Worm (Caenorhabditis elegans): ENCODE data around the gene ZK688.5.

Gene ZK688.5

DNA sequence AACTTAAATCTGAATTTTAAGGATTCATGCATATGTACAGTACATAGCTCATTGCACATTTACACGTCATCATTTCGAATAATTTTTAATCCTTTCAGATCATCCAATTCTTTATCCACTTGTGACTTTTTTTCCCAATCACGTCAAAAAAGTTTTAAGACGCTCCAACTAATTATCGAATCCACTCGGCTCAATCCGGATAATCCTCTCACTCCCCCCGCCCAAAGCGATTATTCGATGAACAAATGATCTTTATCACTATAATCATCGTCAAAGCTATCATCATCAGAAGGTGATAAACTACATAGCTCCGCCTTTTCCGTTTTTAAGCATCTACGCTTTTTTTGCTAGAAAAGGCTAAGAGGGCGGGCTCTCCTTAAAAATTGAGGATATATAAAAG is 53.9 kb downstream of the ZK688.5 start:
- TF ChIP-seq him-1 (tag; optimal IDR thresholded peaks at IDR 0.05) (no peak), W03F9.2 (tag; optimal IDR thresholded peaks at IDR 0.05) (no peak), dao-5 (tag; optimal IDR thresholded peaks at IDR 0.05) (no peak)

DNA sequence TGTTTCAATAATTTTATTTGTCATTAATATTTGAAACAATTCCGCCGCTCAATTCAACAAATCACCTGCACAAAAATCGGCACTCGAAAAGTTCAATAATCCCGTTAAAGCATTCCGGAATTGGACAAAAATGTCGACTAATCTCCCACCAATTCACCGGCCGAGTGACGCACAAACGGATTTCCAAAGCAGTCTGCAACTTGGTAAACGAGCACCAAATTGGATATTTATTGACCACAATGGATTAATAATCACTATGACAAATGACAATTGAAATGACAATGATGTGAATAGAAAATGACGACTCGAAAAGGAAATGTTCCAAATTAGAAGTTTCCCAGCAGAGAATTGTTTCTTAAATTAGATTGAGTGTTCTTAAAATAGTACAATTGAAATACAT is 55.7 kb downstream of the ZK688.5 start:
- TF ChIP-seq dao-5 (tag; optimal IDR thresholded peaks at IDR 0.05) = no peak
- TF ChIP-seq W03F9.2 (tag; optimal IDR thresholded peaks at IDR 0.05) = no peak
- no peak for TF ChIP-seq him-1 (tag; optimal IDR thresholded peaks at IDR 0.05)
